Fruit fly (Drosophila melanogaster): ENCODE measurements around the gene CG4119.
A peak's percentile ranks its signal among the peaks of the same experiment; 100 is the strongest.

CG4119 gene

DNA sequence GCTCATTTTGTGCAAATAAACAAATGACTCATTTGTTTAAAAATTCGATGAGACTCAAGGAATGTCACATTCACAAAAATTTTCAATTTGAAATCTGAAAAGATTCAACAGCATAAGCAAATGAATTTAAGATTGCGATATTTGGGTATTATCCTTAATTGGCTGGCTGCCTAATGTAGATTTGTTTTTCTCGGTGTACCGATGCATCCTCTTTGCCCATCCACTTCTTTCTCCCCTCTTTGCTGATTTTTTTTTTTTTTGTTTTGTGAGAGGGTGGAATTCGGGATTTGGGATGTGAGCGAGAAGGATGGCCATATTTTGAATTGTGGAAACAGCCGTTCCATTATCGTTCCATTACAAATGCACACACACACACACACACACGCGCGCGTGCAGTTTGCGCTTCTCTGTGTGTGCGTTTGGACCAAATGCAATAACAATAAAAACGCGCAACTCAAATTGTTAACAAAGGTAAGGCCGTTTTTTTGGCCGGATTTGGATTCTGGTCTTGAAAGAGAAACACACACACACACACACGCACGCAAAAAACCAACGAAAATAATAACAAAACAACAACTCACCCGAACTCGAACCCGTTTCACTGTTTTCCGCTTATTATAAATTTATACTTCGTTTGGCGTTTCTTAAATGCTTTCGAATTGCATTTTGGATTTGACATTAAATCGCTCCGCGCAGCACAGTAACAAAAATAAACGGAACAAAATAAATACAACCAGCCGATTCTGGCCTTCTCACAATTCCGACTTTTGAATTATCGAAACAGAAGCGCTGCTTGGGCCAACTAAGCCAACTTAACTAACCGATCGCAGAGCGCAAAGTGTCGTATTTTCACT lies 13.5 kb downstream of the CG4119 start (continued):
- TF ChIP-seq trh (GFP tag; optimal IDR thresholded peaks at IDR 0.05) (no peak), dm (GFP tag; optimal IDR thresholded peaks at IDR 0.05) (no peak), TFAM (GFP tag; optimal IDR thresholded peaks at IDR 0.05) (no peak), twi (tag; optimal IDR thresholded peaks at IDR 0.05) (no peak), lbe (GFP tag; optimal IDR thresholded peaks at IDR 0.05) (peak; percentile 32), bsh (GFP tag; optimal IDR thresholded peaks at IDR 0.05) (peak in 1 of 2 experiments; percentile 72), ssp (GFP tag; IDR thresholded peaks at IDR 0.05) (no peak), CG17328 (GFP tag; IDR thresholded peaks at IDR 0.05) (peak; percentile 49; the same call in 1 of the 2 replicates), CG17359 (tag; optimal IDR thresholded peaks at IDR 0.05) (peak; percentile 54), ewg (GFP tag; optimal IDR thresholded peaks at IDR 0.05) (peak; percentile 22), CG18262 (tag; optimal IDR thresholded peaks at IDR 0.05) (peak; percentile 73), ERR (GFP tag; optimal IDR thresholded peaks at IDR 0.05) (no peak), jing (GFP tag; optimal IDR thresholded peaks at IDR 0.05) (peak; percentile 35), CG17912 (GFP tag; optimal IDR thresholded peaks at IDR 0.05) (no peak), CG17385 (GFP tag; optimal IDR thresholded peaks at IDR 0.05) (peak; percentile 28), unpg (GFP tag; optimal IDR thresholded peaks at IDR 0.05) (peak; percentile 63), CG10431 (GFP tag; optimal IDR thresholded peaks at IDR 0.05) (peak; percentile 34), CG13624 (GFP tag; optimal IDR thresholded peaks at IDR 0.05) (no peak), btn (GFP tag; optimal IDR thresholded peaks at IDR 0.05) (peak; percentile 3), CG17568 (GFP tag; optimal IDR thresholded peaks at IDR 0.05) (no peak), CG10274 (GFP tag; optimal IDR thresholded peaks at IDR 0.05) (no peak), bcd (GFP tag; optimal IDR thresholded peaks at IDR 0.05) (peak; percentile 40), CG31441 (GFP tag; IDR thresholded peaks at IDR 0.05) (no peak; the same call in 1 of the 2 replicates), dan (GFP tag; IDR thresholded peaks at IDR 0.05) (no peak), h (optimal IDR thresholded peaks at IDR 0.05) (no peak), CG7963 (GFP tag; IDR thresholded peaks at IDR 0.05; ENCODE audit: partially characterized antibody) (no peak), Dll (GFP tag; IDR thresholded peaks at IDR 0.05; ENCODE audit: partially characterized antibody) (no peak), Dp (GFP tag; optimal IDR thresholded peaks at IDR 0.05) (no peak), CG12219 (GFP tag; optimal IDR thresholded peaks at IDR 0.05) (peak; percentile 26), CkIIα-i1 (GFP tag; IDR thresholded peaks at IDR 0.05) (no peak), Dip2 (GFP tag; IDR thresholded peaks at IDR 0.05) (no peak), esg (GFP tag; conservative IDR thresholded peaks at IDR 0.05) (no peak), CG10959 (GFP tag; IDR thresholded peaks at IDR 0.05) (0 out of 2 replicates have a peak, but pooled peaks have one; percentile 8), CG12071 (GFP tag; optimal IDR thresholded peaks at IDR 0.05) (no peak), croc (GFP tag; conservative IDR thresholded peaks at IDR 0.05) (peak; percentile 41; the same call in 1 of the 3 replicates), CG31365 (tag; optimal IDR thresholded peaks at IDR 0.05) (no peak), Taf1 (GFP tag; IDR thresholded peaks at IDR 0.05) (no peak), Drgx (GFP tag; IDR thresholded peaks at IDR 0.05) (peak; percentile 51; the same call in 1 of the 2 replicates), CG43689 (GFP tag; IDR thresholded peaks at IDR 0.05) (no peak), Dbx (GFP tag; IDR thresholded peaks at IDR 0.05) (no peak), Dek (tag; optimal IDR thresholded peaks at IDR 0.05) (no peak), Eip74EF (GFP tag; optimal IDR thresholded peaks at IDR 0.05) (no peak), ase (GFP tag; IDR thresholded peaks at IDR 0.05) (no peak), zfh2 (GFP tag; optimal IDR thresholded peaks at IDR 0.05) (no peak), Usf (GFP tag; optimal IDR thresholded peaks at IDR 0.05) (no peak), MESR4 (GFP tag; optimal IDR thresholded peaks at IDR 0.05) (no peak), danr (GFP tag; IDR thresholded peaks at IDR 0.05) (no peak), CG11560 (tag; IDR thresholded peaks at IDR 0.05) (no peak), CG10321 (GFP tag; IDR thresholded peaks at IDR 0.05) (0 out of 2 replicates have a peak, but pooled peaks have one; percentile 10)

Measured in whole organism, embryonic.